Fruit fly (Drosophila melanogaster) whole organism, embryonic: ENCODE data around the gene CG33543.

Experiments
- CG12659 ChIP-seq: fragments of 200-800 bp; sonication (Bioruptor generic); optimal IDR thresholded peaks from 3 replicates; lab custom pipeline; 2017; ENCODE audit warnings: mild to moderate bottlenecking, missing biosample characterization, missing genetic modification reagents, missing genetic modification characterization
- CG14710 ChIP-seq: fragments of 200-800 bp; sonication (Bioruptor generic); optimal IDR thresholded peaks from 3 replicates; lab custom pipeline; 2019; ENCODE audit warnings: missing biosample characterization, mild to moderate bottlenecking, missing genetic modification characterization, moderate library complexity
- CG15514 ChIP-seq: fragments of 200-800 bp; sonication (Bioruptor generic); optimal IDR thresholded peaks from 3 replicates; lab custom pipeline; 2017; ENCODE audit warnings: missing biosample characterization, missing genetic modification characterization, mild to moderate bottlenecking, moderate library complexity, missing genetic modification reagents
- CG17802 ChIP-seq: fragments of 200-800 bp; sonication (Bioruptor generic); optimal IDR thresholded peaks from 2 replicates; lab custom pipeline; 2018; ENCODE audit warnings: missing biosample characterization, mild to moderate bottlenecking, missing genetic modification characterization, moderate library complexity
- CG7786 ChIP-seq: fragments of 200-800 bp; sonication (Bioruptor generic); optimal IDR thresholded peaks from 2 replicates; lab custom pipeline; 2016; ENCODE audit warnings: missing biosample characterization, missing genetic modification characterization
- CG8290 ChIP-seq, 3 experiments: fragments of 200-800 bp; sonication (Bioruptor generic); optimal IDR thresholded peaks; 2 replicates each; lab custom pipeline; 2016 to 2019; ENCODE audit warnings: missing biosample characterization in 3 of 3, missing genetic modification characterization in 3 of 3, mild to moderate bottlenecking in 2 of 3, moderate library complexity in 1 of 3
- E2f2 ChIP-seq: fragments of 200-800 bp; sonication (Bioruptor generic); IDR thresholded peaks from 2 replicates; pipeline ENCODE4 v1.3.6; 2022; ENCODE audit warnings: missing biosample characterization, missing genetic modification characterization
- Lpt ChIP-seq: fragments of >200 bp; optimal IDR thresholded peaks from 2 replicates; lab custom pipeline; 2018; ENCODE audit warnings: missing biosample characterization, missing genetic modification characterization
- Max ChIP-seq: fragments of 200-800 bp; sonication (Bioruptor generic); optimal IDR thresholded peaks from 2 replicates; lab custom pipeline; 2016; ENCODE audit warnings: missing biosample characterization, mild to moderate bottlenecking, missing genetic modification characterization
- Neu2 ChIP-seq: fragments of 200-800 bp; sonication (Bioruptor generic); optimal IDR thresholded peaks from 3 replicates; lab custom pipeline; 2016; ENCODE audit warnings: missing biosample characterization, missing genetic modification characterization, borderline replicate concordance
- Sox100B ChIP-seq: fragments of 200-800 bp; sonication (Bioruptor generic); optimal IDR thresholded peaks from 3 replicates; lab custom pipeline; 2018; ENCODE audit warnings: missing biosample characterization, mild to moderate bottlenecking, missing genetic modification characterization
- eve ChIP-seq, 2 experiments: fragments of >200 bp; optimal IDR thresholded peaks; 2 replicates each; lab custom pipeline; 2017; ENCODE audit warnings: missing biosample characterization in 2 of 2, missing genetic modification characterization in 2 of 2
- run ChIP-seq: fragments of 200-800 bp; sonication (Bioruptor generic); optimal IDR thresholded peaks from 3 replicates; lab custom pipeline; 2018; ENCODE audit warnings: missing biosample characterization, mild to moderate bottlenecking, missing genetic modification characterization

DNA sequence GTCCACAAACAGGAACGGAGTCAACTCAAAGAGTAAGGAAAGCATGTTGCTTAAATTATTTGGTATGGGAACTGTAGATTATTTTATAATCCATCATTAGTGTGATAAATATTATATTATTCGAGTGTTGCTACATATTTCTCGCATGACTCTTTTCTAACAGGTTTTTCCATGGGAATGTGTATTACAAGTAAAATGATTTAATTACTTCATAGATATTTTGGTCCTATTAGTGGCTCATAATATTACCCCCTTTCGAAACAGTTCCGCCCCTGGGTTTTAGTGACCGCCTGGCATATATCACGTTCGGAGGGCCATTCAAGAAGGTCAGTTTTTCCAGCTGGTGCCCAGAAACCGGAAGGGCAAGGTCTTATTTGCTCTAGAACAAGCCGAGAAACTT, 26.0 kb upstream of the CG33543 start:
- no peak for TF ChIP-seq E2f2 (GFP tag; lab: Robert Waterston, UW)
- no peak for TF ChIP-seq CG12659 (GFP tag; lab: Kevin White, UChicago)
- TF ChIP-seq run (tag; lab: Kevin White, UChicago), result no peak
- no peak for TF ChIP-seq Max (GFP tag; lab: Kevin White, UChicago)
- no peak for TF ChIP-seq Sox100B (GFP tag; lab: Kevin White, UChicago)
- TF ChIP-seq CG17802 (tag; lab: Kevin White, UChicago), result no peak
- no peak for TF ChIP-seq CG7786 (GFP tag; lab: Kevin White, UChicago)
- TF ChIP-seq CG8290 (GFP tag; optimal IDR thresholded peaks at IDR 0.05; lab: Kevin White, UChicago), result no peak
- TF ChIP-seq CG8290 (tag; optimal IDR thresholded peaks at IDR 0.05; lab: Kevin White, UChicago), result no peak
- no peak for TF ChIP-seq CG15514 (GFP tag; lab: Kevin White, UChicago)
- peak; percentile 34 for TF ChIP-seq CG14710 (tag; lab: Kevin White, UChicago)
- TF ChIP-seq eve (GFP tag; optimal IDR thresholded peaks at IDR 0.05; lab: Kevin White, UChicago), result no peak
- TF ChIP-seq Lpt (GFP tag; lab: Kevin White, UChicago), result no peak
- TF ChIP-seq Neu2 (GFP tag; lab: Kevin White, UChicago), result no peak
